Fruit fly (Drosophila melanogaster): Measurements from ENCODE around the gene snsl.
A peak's percentile ranks its signal among the peaks of the same experiment; 100 is the strongest.

Gene snsl

DNA sequence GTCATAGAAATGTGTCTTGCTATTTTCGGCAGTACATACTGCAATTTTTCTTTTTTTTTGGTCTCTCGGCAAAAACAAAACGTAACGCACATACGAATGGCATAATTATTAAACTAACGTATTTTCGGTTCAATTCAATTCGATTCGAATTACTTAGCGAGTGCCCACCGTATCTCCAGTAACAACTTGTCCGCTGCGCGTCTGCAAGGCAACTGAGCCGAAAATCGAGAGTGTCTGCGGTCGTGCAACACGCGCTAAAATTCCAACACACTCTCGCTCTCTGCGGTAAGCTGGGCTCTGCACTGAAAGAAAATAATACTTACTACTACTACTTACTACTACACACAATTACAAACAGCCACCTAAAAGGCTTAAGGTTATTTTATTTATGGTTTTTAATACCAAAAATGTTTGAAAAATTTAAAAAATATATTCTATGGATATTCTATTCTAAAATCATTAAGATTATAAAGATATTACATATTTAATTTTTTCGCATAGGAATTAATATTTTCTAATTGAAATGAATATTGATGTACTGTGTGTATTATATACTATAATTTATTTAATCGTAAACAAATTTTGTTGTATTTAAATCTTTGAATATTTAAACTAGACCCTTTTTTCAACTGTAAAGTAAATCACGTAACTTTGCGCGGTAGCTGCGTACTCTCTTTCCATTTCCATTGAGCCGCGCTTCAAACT, at the start of gene snsl (continued):
- TF ChIP-seq ap (GFP tag; IDR thresholded peaks at IDR 0.05) (no peak; the same call in 1 of the 2 replicates), CG8478 (optimal IDR thresholded peaks at IDR 0.05) (no peak), Mad (GFP tag; optimal IDR thresholded peaks at IDR 0.05) (no peak), CG33557 (GFP tag; optimal IDR thresholded peaks at IDR 0.05) (peak; percentile 42), gcm2 (GFP tag; optimal IDR thresholded peaks at IDR 0.05) (no peak), CG17361 (GFP tag; IDR thresholded peaks at IDR 0.05) (peak; percentile 93), phol (tag; optimal IDR thresholded peaks at IDR 0.05) (peak; percentile 78), chm (GFP tag; IDR thresholded peaks at IDR 0.05) (no peak; the same call in 1 of the 2 replicates), HHEX (GFP tag; optimal IDR thresholded peaks at IDR 0.05) (peak; percentile 23), ATbp (GFP tag; optimal IDR thresholded peaks at IDR 0.05) (peak; percentile 36), Dip3 (GFP tag; optimal IDR thresholded peaks at IDR 0.05) (no peak), caup (GFP tag; optimal IDR thresholded peaks at IDR 0.05; ENCODE audit: severe bottlenecking) (no peak), HLH54F (GFP tag; optimal IDR thresholded peaks at IDR 0.05) (no peak), CG7357 (GFP tag; IDR thresholded peaks at IDR 0.05) (no peak), ara (GFP tag; IDR thresholded peaks at IDR 0.05) (no peak), ind (GFP tag; optimal IDR thresholded peaks at IDR 0.05) (peak; percentile 0), Xrp1 (GFP tag; IDR thresholded peaks at IDR 0.05) (peak; percentile 36; the same call in 1 of the 2 replicates), CG10431 (GFP tag; optimal IDR thresholded peaks at IDR 0.05) (no peak), stc (GFP tag; IDR thresholded peaks at IDR 0.05) (0 out of 2 replicates have a peak, but pooled peaks have one; percentile 47), Dek (tag; optimal IDR thresholded peaks at IDR 0.05) (peak; percentile 52), odd (GFP tag; optimal IDR thresholded peaks at IDR 0.05) (peak; percentile 66), CG6791 (GFP tag; IDR thresholded peaks at IDR 0.05; ENCODE audit: partially characterized antibody) (no peak), seq (GFP tag; IDR thresholded peaks at IDR 0.05) (0 out of 2 replicates have a peak, but pooled peaks have one; percentile 30), CG2875 (GFP tag; optimal IDR thresholded peaks at IDR 0.05) (peak; percentile 10), CG1603 (tag; optimal IDR thresholded peaks at IDR 0.05) (peak; percentile 32), CG18011 (GFP tag; optimal IDR thresholded peaks at IDR 0.05) (no peak), CG12659 (GFP tag; optimal IDR thresholded peaks at IDR 0.05) (peak; percentile 77), sd (tag; optimal IDR thresholded peaks at IDR 0.05) (peak; percentile 55), NC2α (GFP tag; optimal IDR thresholded peaks at IDR 0.05) (no peak), gfzf (GFP tag; optimal IDR thresholded peaks at IDR 0.05) (no peak), CG14965 (GFP tag; optimal IDR thresholded peaks at IDR 0.05; ENCODE audit: borderline replicate concordance) (no peak), CG14710 (tag; optimal IDR thresholded peaks at IDR 0.05) (peak; percentile 40), CHES-1-like (GFP tag; optimal IDR thresholded peaks at IDR 0.05) (no peak), CG7839 (tag; optimal IDR thresholded peaks at IDR 0.05) (peak; percentile 83), Drgx (GFP tag; IDR thresholded peaks at IDR 0.05) (peak; percentile 63), CG9437 (GFP tag; optimal IDR thresholded peaks at IDR 0.05) (peak; percentile 84), az2 (GFP tag; optimal IDR thresholded peaks at IDR 0.05) (peak; percentile 23), onecut (GFP tag; IDR thresholded peaks at IDR 0.05) (no peak), peb (GFP tag; IDR thresholded peaks at IDR 0.05) (no peak), NC2β (GFP tag; optimal IDR thresholded peaks at IDR 0.05) (no peak), NfI (GFP tag; optimal IDR thresholded peaks at IDR 0.05) (peak; percentile 23), CG2116 (GFP tag; optimal IDR thresholded peaks at IDR 0.05) (no peak), Blimp-1 (GFP tag; optimal IDR thresholded peaks at IDR 0.05) (peak; percentile 64), CG14860 (GFP tag; IDR thresholded peaks at IDR 0.05; ENCODE audit: partially characterized antibody) (no peak), Adf1 (GFP tag; IDR thresholded peaks at IDR 0.05) (no peak), CG4424 (GFP tag; optimal IDR thresholded peaks at IDR 0.05) (peak; percentile 63), wdn (GFP tag; IDR thresholded peaks at IDR 0.05) (no peak), tio (GFP tag; optimal IDR thresholded peaks at IDR 0.05) (peak; percentile 5), zf30C (GFP tag; optimal IDR thresholded peaks at IDR 0.05) (peak; percentile 43)

All from whole organism, embryonic.